Fruit fly (Drosophila melanogaster): ENCODE results near the gene CG42354.

CG42354 gene

dm6 chrX:16104056-16104737 is 549 bp downstream of the CG42354 start:
- no peak for TF ChIP-seq insv (optimal IDR thresholded peaks at IDR 0.05)
- TF ChIP-seq h (optimal IDR thresholded peaks at IDR 0.05): no peak
- no peak for TF ChIP-seq Myc (optimal IDR thresholded peaks at IDR 0.05)
- no peak for TF ChIP-seq ttk (optimal IDR thresholded peaks at IDR 0.05)
- TF ChIP-seq psq (optimal IDR thresholded peaks at IDR 0.05): no peak
- TF ChIP-seq Sin3A (optimal IDR thresholded peaks at IDR 0.05): no peak

dm6 chrX:16103482-16103881 is 1.3 kb downstream of the CG42354 start:
- TF ChIP-seq psq (optimal IDR thresholded peaks at IDR 0.05) (no peak), Sin3A (optimal IDR thresholded peaks at IDR 0.05) (no peak), Myc (optimal IDR thresholded peaks at IDR 0.05) (no peak), insv (optimal IDR thresholded peaks at IDR 0.05) (no peak), h (optimal IDR thresholded peaks at IDR 0.05) (no peak), ttk (optimal IDR thresholded peaks at IDR 0.05) (no peak)

- no peak for TF ChIP-seq ttk (optimal IDR thresholded peaks at IDR 0.05)
- no peak for TF ChIP-seq psq (optimal IDR thresholded peaks at IDR 0.05)
- no peak for TF ChIP-seq Sin3A (optimal IDR thresholded peaks at IDR 0.05)
- TF ChIP-seq Myc (optimal IDR thresholded peaks at IDR 0.05): no peak
- TF ChIP-seq insv (optimal IDR thresholded peaks at IDR 0.05): no peak
- no peak for TF ChIP-seq h (optimal IDR thresholded peaks at IDR 0.05)
Measured at dm6 chrX:16102338-16103218, 2.2 kb downstream of the CG42354 start.

- TF ChIP-seq insv (optimal IDR thresholded peaks at IDR 0.05) (no peak), h (optimal IDR thresholded peaks at IDR 0.05) (no peak), Myc (optimal IDR thresholded peaks at IDR 0.05) (no peak), ttk (optimal IDR thresholded peaks at IDR 0.05) (no peak), psq (optimal IDR thresholded peaks at IDR 0.05) (no peak), Sin3A (optimal IDR thresholded peaks at IDR 0.05) (no peak)
Measured at dm6 chrX:16100726-16101351, 3.9 kb downstream of the CG42354 start.

- TF ChIP-seq psq (optimal IDR thresholded peaks at IDR 0.05): no peak
- no peak for TF ChIP-seq ttk (optimal IDR thresholded peaks at IDR 0.05)
- no peak for TF ChIP-seq h (optimal IDR thresholded peaks at IDR 0.05)
- no peak for TF ChIP-seq insv (optimal IDR thresholded peaks at IDR 0.05)
- TF ChIP-seq Myc (optimal IDR thresholded peaks at IDR 0.05): no peak
- no peak for TF ChIP-seq Sin3A (optimal IDR thresholded peaks at IDR 0.05)
Measured at dm6 chrX:16096488-16096887, 8.3 kb downstream of the CG42354 start.

- TF ChIP-seq h (optimal IDR thresholded peaks at IDR 0.05) (no peak), psq (optimal IDR thresholded peaks at IDR 0.05) (no peak), Sin3A (optimal IDR thresholded peaks at IDR 0.05) (no peak), insv (optimal IDR thresholded peaks at IDR 0.05) (no peak), Myc (optimal IDR thresholded peaks at IDR 0.05) (no peak), ttk (optimal IDR thresholded peaks at IDR 0.05) (no peak)
Measured at dm6 chrX:16092614-16093280, 12.0 kb downstream of the CG42354 start.

dm6 chrX:16091431-16091990 is 13.2 kb downstream of the CG42354 start, which contains the start of gene Tob:
Gene Tob, minus strand, starts transcription at chrX:16091495.
- TF ChIP-seq psq (optimal IDR thresholded peaks at IDR 0.05) (no peak), insv (optimal IDR thresholded peaks at IDR 0.05) (no peak), ttk (optimal IDR thresholded peaks at IDR 0.05) (no peak), Myc (optimal IDR thresholded peaks at IDR 0.05) (no peak), Sin3A (optimal IDR thresholded peaks at IDR 0.05) (no peak), h (optimal IDR thresholded peaks at IDR 0.05) (no peak)

dm6 chrX:16090179-16091144 is 14.3 kb downstream of the CG42354 start:
- TF ChIP-seq Myc (optimal IDR thresholded peaks at IDR 0.05) (no peak), ttk (optimal IDR thresholded peaks at IDR 0.05) (no peak), h (optimal IDR thresholded peaks at IDR 0.05) (no peak), Sin3A (optimal IDR thresholded peaks at IDR 0.05) (no peak), psq (optimal IDR thresholded peaks at IDR 0.05) (no peak), insv (optimal IDR thresholded peaks at IDR 0.05) (no peak)

- no peak for TF ChIP-seq psq (optimal IDR thresholded peaks at IDR 0.05)
- TF ChIP-seq h (optimal IDR thresholded peaks at IDR 0.05): no peak
- TF ChIP-seq ttk (optimal IDR thresholded peaks at IDR 0.05): no peak
- TF ChIP-seq Myc (optimal IDR thresholded peaks at IDR 0.05): no peak
- TF ChIP-seq insv (optimal IDR thresholded peaks at IDR 0.05): no peak
- no peak for TF ChIP-seq Sin3A (optimal IDR thresholded peaks at IDR 0.05)
Measured at dm6 chrX:16089012-16089963, 15.5 kb downstream of the CG42354 start.

Data from Kc167 (cell line).